Worm (Caenorhabditis elegans) whole organism, early embryonic: Measurements from ENCODE around the gene glf-1.

ENCODE experiments used
- ama-1 ChIP-seq: fragments of 150-350 bp; optimal IDR thresholded peaks from 2 replicates; lab custom pipeline; 2014
- ceh-13 ChIP-seq: fragments of 200-800 bp; sonication (Bioruptor generic); optimal IDR thresholded peaks from 2 replicates; lab custom pipeline; 2018; ENCODE audit warnings: mild to moderate bottlenecking, missing genetic modification characterization, missing compliant biosample characterization
- flt-1 ChIP-seq: fragments of 200-800 bp; sonication (Bioruptor generic); IDR thresholded peaks from 2 replicates; pipeline ENCODE4 v1.3.6; 2022; ENCODE audit warnings: missing genetic modification characterization, missing compliant biosample characterization
- hmbx-1 ChIP-seq: sonication (generic microtip); optimal IDR thresholded peaks from 2 replicates; lab custom pipeline; 2016; ENCODE audit warnings: mild to moderate bottlenecking, missing genetic modification characterization, missing compliant biosample characterization
- hnd-1 ChIP-seq: sonication (generic microtip); optimal IDR thresholded peaks from 2 replicates; lab custom pipeline; 2016; ENCODE audit warnings: missing genetic modification characterization, missing compliant biosample characterization
- scrt-1 ChIP-seq: fragments of 200-800 bp; sonication (Bioruptor generic); IDR thresholded peaks from 2 replicates; pipeline ENCODE4 v1.3.6; 2022; ENCODE audit warnings: missing genetic modification characterization, missing compliant biosample characterization
- tbx-37 ChIP-seq: fragments of 200-800 bp; sonication (Bioruptor generic); conservative IDR thresholded peaks from 2 replicates; pipeline ENCODE4 v1.3.6; 2022; ENCODE audit warnings: missing genetic modification reagents, missing genetic modification characterization, missing compliant biosample characterization

DNA sequence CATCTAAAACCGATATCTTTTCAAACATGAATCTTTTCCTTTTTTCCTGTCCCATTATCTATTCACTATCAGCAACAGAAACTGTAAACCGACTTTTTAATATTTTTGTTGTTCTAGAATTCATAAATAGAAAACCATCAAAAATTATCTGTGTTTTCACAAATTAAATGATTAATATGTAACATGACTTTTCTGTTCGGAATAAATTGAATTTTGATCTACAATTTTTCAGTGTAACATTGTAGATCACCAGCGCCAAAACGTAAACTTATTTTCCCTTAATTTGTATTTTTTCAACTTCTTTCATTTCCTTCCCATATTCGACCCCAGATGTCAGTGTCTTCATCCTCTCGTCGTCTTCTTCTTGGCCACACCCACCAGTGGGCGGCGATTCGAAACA is 5.6 kb downstream of the glf-1 start, which contains the start of gene H04M03.3:
- TF ChIP-seq ama-1 (lab: Kevin White, UChicago): no peak
- TF ChIP-seq hnd-1 (tag; lab: Kevin White, UChicago): no peak
- no peak for TF ChIP-seq hmbx-1
- TF ChIP-seq flt-1 (GFP tag; lab: Robert Waterston, UW): no peak
- no peak for TF ChIP-seq scrt-1 (GFP tag; lab: Robert Waterston, UW)
- no peak for TF ChIP-seq ceh-13 (GFP tag; lab: Kevin White, UChicago)
- no peak for TF ChIP-seq tbx-37 (GFP tag; lab: Robert Waterston, UW)
